Fruit fly (Drosophila melanogaster) whole organism, prepupa: ENCODE data around the gene CG15580.

ENCODE experiments used
- CG11762 ChIP-seq: fragments of 200-800 bp; sonication (Bioruptor generic); optimal IDR thresholded peaks from 3 replicates; lab custom pipeline; 2016; ENCODE audit warnings: missing biosample characterization, missing genetic modification characterization; ENCODE audit not compliant: insufficient read depth
- CG6854 ChIP-seq: fragments of 200-800 bp; sonication (Bioruptor generic); optimal IDR thresholded peaks from 2 replicates; lab custom pipeline; 2017; ENCODE audit warnings: missing biosample characterization, mild to moderate bottlenecking, missing genetic modification characterization
- CG7368 ChIP-seq: fragments of 200-800 bp; sonication (Bioruptor generic); optimal IDR thresholded peaks from 3 replicates; lab custom pipeline; 2016; ENCODE audit warnings: missing biosample characterization, missing genetic modification characterization
- Hr4 ChIP-seq: fragments of 200-800 bp; sonication (Bioruptor generic); optimal IDR thresholded peaks from 3 replicates; lab custom pipeline; 2016; ENCODE audit warnings: missing biosample characterization, missing genetic modification characterization
- Lpt ChIP-seq: fragments of 200-800 bp; sonication (Bioruptor generic); optimal IDR thresholded peaks from 3 replicates; lab custom pipeline; 2016; ENCODE audit warnings: missing biosample characterization, missing genetic modification characterization
- ss ChIP-seq, 2 experiments: fragments of 200-800 bp; sonication (Bioruptor generic); optimal IDR thresholded peaks; 2 replicates in 1 of 2; 3 replicates in 1 of 2; lab custom pipeline; 2017 to 2018; ENCODE audit warnings: mild to moderate bottlenecking in 2 of 2, missing biosample characterization in 2 of 2, missing genetic modification characterization in 2 of 2, moderate library complexity in 1 of 2

- TF ChIP-seq ss (GFP tag; optimal IDR thresholded peaks at IDR 0.05; lab: Kevin White, UChicago) (no peak), CG11762 (GFP tag; lab: Kevin White, UChicago) (no peak), Lpt (GFP tag; lab: Kevin White, UChicago) (no peak), CG7368 (GFP tag; lab: Kevin White, UChicago) (no peak), Hr4 (no peak), CG6854 (GFP tag; lab: Kevin White, UChicago) (no peak)
These were observed 29.7 kb downstream of the CG15580 start for dm6 chr3R:6027674-6028073.
